Worm (Caenorhabditis elegans) whole organism, L3 larva: ENCODE data around the gene C16C8.4.
"Not testable (repeated sequence)": the region's sequence is repeated elsewhere in the genome, so short reads cannot be mapped to it uniquely, and the experiment has no call there.

ENCODE experiments used
- R02D3.7 ChIP-seq: fragments of 150-350 bp; optimal IDR thresholded peaks from 2 replicates; lab custom pipeline; 2014; ENCODE audit warnings: missing biosample characterization, missing genetic modification characterization
- aly-2 ChIP-seq: fragments of 150-350 bp; optimal IDR thresholded peaks from 2 replicates; lab custom pipeline; 2014; ENCODE audit warnings: missing biosample characterization, missing genetic modification characterization
- ceh-16 ChIP-seq: sonication (generic microtip); optimal IDR thresholded peaks from 2 replicates; lab custom pipeline; 2017; ENCODE audit warnings: missing biosample characterization, missing genetic modification characterization
- ceh-28 ChIP-seq: fragments of 150-350 bp; optimal IDR thresholded peaks from 2 replicates; lab custom pipeline; 2014; ENCODE audit warnings: missing biosample characterization, missing genetic modification reagents, missing genetic modification characterization
- ceh-82 ChIP-seq: fragments of 150-350 bp; optimal IDR thresholded peaks from 2 replicates; lab custom pipeline; 2014; ENCODE audit warnings: missing biosample characterization, missing genetic modification characterization
- ceh-9 ChIP-seq: sonication (generic microtip); optimal IDR thresholded peaks from 2 replicates; lab custom pipeline; 2018; ENCODE audit warnings: missing biosample characterization, missing genetic modification characterization
- daf-12 ChIP-seq: fragments of 150-350 bp; optimal IDR thresholded peaks from 2 replicates; lab custom pipeline; 2014; ENCODE audit warnings: missing biosample characterization, missing genetic modification reagents, missing genetic modification characterization
- egl-27 ChIP-seq: sonication (generic microtip); optimal IDR thresholded peaks from 4 replicates; lab custom pipeline; 2017; ENCODE audit warnings: missing biosample characterization, missing genetic modification reagents, missing genetic modification characterization
- egl-5 ChIP-seq: fragments of 150-350 bp; optimal IDR thresholded peaks from 2 replicates; lab custom pipeline; 2017; ENCODE audit warnings: missing biosample characterization, missing genetic modification reagents, missing genetic modification characterization, inconsistent platforms
- elt-1 ChIP-seq: fragments of 150-350 bp; optimal IDR thresholded peaks from 2 replicates; lab custom pipeline; 2014; ENCODE audit warnings: missing biosample characterization, missing genetic modification characterization
- elt-2 ChIP-seq: sonication (generic microtip); optimal IDR thresholded peaks from 2 replicates; lab custom pipeline; 2016; ENCODE audit warnings: missing genetic modification reagents, mild to moderate bottlenecking, missing genetic modification characterization, missing compliant biosample characterization
- elt-3 ChIP-seq, 3 experiments: fragments of 150-350 bp in 1 of 3; sonication (generic microtip) in 2 of 3; optimal IDR thresholded peaks; 2 replicates in 2 of 3; 4 replicates in 1 of 3; lab custom pipeline; 2014 to 2017; ENCODE audit warnings: missing biosample characterization in 3 of 3, missing genetic modification characterization in 3 of 3
- fkh-10 ChIP-seq: sonication (generic microtip); optimal IDR thresholded peaks from 2 replicates; lab custom pipeline; 2017; ENCODE audit warnings: missing biosample characterization, missing genetic modification reagents, missing genetic modification characterization
- fkh-2 ChIP-seq: fragments of 150-350 bp; optimal IDR thresholded peaks from 2 replicates; lab custom pipeline; 2014; ENCODE audit warnings: missing biosample characterization, missing genetic modification reagents, missing genetic modification characterization
- hmg-11 ChIP-seq: sonication (generic microtip); optimal IDR thresholded peaks from 2 replicates; lab custom pipeline; 2016; ENCODE audit warnings: missing genetic modification characterization, missing compliant biosample characterization
- lin-15B ChIP-seq: fragments of 150-350 bp; optimal IDR thresholded peaks from 2 replicates; lab custom pipeline; 2014; ENCODE audit warnings: missing biosample characterization, missing genetic modification characterization
- lin-39 ChIP-seq: fragments of 150-350 bp; optimal IDR thresholded peaks from 2 replicates; lab custom pipeline; 2018; ENCODE audit warnings: missing biosample characterization, missing genetic modification reagents, missing genetic modification characterization
- lsy-12 ChIP-seq: sonication (generic microtip); optimal IDR thresholded peaks from 2 replicates; lab custom pipeline; 2016; ENCODE audit warnings: mild to moderate bottlenecking, missing genetic modification characterization, missing compliant biosample characterization
- mdl-1 ChIP-seq: fragments of 150-350 bp; optimal IDR thresholded peaks from 2 replicates; lab custom pipeline; 2014; ENCODE audit warnings: missing biosample characterization, missing genetic modification characterization
- mml-1 ChIP-seq: fragments of 150-350 bp; sonication (generic microtip); optimal IDR thresholded peaks from 3 replicates; lab custom pipeline; 2014; ENCODE audit warnings: missing biosample characterization, missing genetic modification characterization
- nfya-1 ChIP-seq: sonication (generic microtip); optimal IDR thresholded peaks from 2 replicates; lab custom pipeline; 2017; ENCODE audit warnings: missing genetic modification characterization, mild to moderate bottlenecking, missing compliant biosample characterization, antibody characterized with exemption, moderate library complexity; ENCODE audit not compliant: insufficient read depth
- nhr-12 ChIP-seq: fragments of 150-350 bp; optimal IDR thresholded peaks from 2 replicates; lab custom pipeline; 2014; ENCODE audit warnings: missing biosample characterization, missing genetic modification characterization
- nhr-23 ChIP-seq: fragments of 150-350 bp; optimal IDR thresholded peaks from 2 replicates; lab custom pipeline; 2014; ENCODE audit warnings: missing biosample characterization, missing genetic modification reagents, missing genetic modification characterization
- nhr-237 ChIP-seq: fragments of 150-350 bp; optimal IDR thresholded peaks from 2 replicates; lab custom pipeline; 2014; ENCODE audit warnings: missing biosample characterization, missing genetic modification characterization
- nhr-25 ChIP-seq: sonication (generic microtip); optimal IDR thresholded peaks from 2 replicates; lab custom pipeline; 2017; ENCODE audit warnings: missing biosample characterization, missing genetic modification characterization
- nhr-28 ChIP-seq: fragments of 150-350 bp; optimal IDR thresholded peaks from 2 replicates; lab custom pipeline; 2014; ENCODE audit warnings: missing biosample characterization, missing genetic modification characterization
- nhr-43 ChIP-seq: sonication (generic microtip); optimal IDR thresholded peaks from 2 replicates; lab custom pipeline; 2016; ENCODE audit warnings: mild to moderate bottlenecking, missing genetic modification characterization, missing compliant biosample characterization; ENCODE audit not compliant: poor library complexity, severe bottlenecking
- nhr-67 ChIP-seq: fragments of 150-350 bp; optimal IDR thresholded peaks from 2 replicates; lab custom pipeline; 2014; ENCODE audit warnings: missing biosample characterization, missing genetic modification characterization
- nhr-76 ChIP-seq: fragments of 150-350 bp; sonication (generic microtip); optimal IDR thresholded peaks from 5 replicates; lab custom pipeline; 2014; ENCODE audit warnings: missing biosample characterization, missing genetic modification characterization
- nhr-77 ChIP-seq: fragments of 150-350 bp; optimal IDR thresholded peaks from 2 replicates; lab custom pipeline; 2014; ENCODE audit warnings: missing biosample characterization, missing genetic modification characterization
- pha-4 ChIP-seq: fragments of 150-350 bp; optimal IDR thresholded peaks from 2 replicates; lab custom pipeline; 2014; ENCODE audit warnings: missing biosample characterization, missing genetic modification reagents, missing genetic modification characterization
- sea-2 ChIP-seq: fragments of 150-350 bp; sonication (generic microtip); optimal IDR thresholded peaks from 4 replicates; lab custom pipeline; 2014; ENCODE audit warnings: missing biosample characterization, missing genetic modification reagents, missing genetic modification characterization
- skn-1 ChIP-seq: fragments of 150-350 bp; optimal IDR thresholded peaks from 2 replicates; lab custom pipeline; 2014; ENCODE audit warnings: missing biosample characterization, missing genetic modification characterization
- snpc-4 ChIP-seq: fragments of 150-350 bp; optimal IDR thresholded peaks from 2 replicates; lab custom pipeline; 2014; ENCODE audit warnings: missing biosample characterization, missing genetic modification characterization
- tbx-2 ChIP-seq: sonication (generic microtip); optimal IDR thresholded peaks from 2 replicates; lab custom pipeline; 2016; ENCODE audit warnings: mild to moderate bottlenecking, missing genetic modification characterization, missing compliant biosample characterization
- unc-62 ChIP-seq: fragments of 150-350 bp; sonication (generic microtip); optimal IDR thresholded peaks from 4 replicates; lab custom pipeline; 2014; ENCODE audit warnings: missing biosample characterization, missing genetic modification reagents, missing genetic modification characterization
- ztf-11 ChIP-seq: fragments of 150-350 bp; optimal IDR thresholded peaks from 2 replicates; lab custom pipeline; 2014; ENCODE audit warnings: missing biosample characterization, missing genetic modification characterization
- ztf-4 ChIP-seq: fragments of 150-350 bp; optimal IDR thresholded peaks from 2 replicates; lab custom pipeline; 2014; ENCODE audit warnings: missing biosample characterization, missing genetic modification characterization

C16C8.4 gene

ce11 chrII:3444280-3444679 lies at the start of gene C16C8.4:
Gene C16C8.4, minus strand, starts transcription at chrII:3444380.
- TF ChIP-seq hmg-11 (no peak), ztf-4 (tag; lab: Kevin White, UChicago) (no peak), R02D3.7 (no peak), nhr-43 (tag; lab: Kevin White, UChicago) (no peak), elt-2 (tag; lab: Kevin White, UChicago) (no peak), fkh-10 (GFP tag; lab: Kevin White, UChicago) (no peak), pha-4 (tag; lab: Kevin White, UChicago) (no peak), nhr-12 (tag; lab: Kevin White, UChicago) (no peak), nfya-1 (tag; lab: Kevin White, UChicago) (no peak), egl-27 (tag; lab: Kevin White, UChicago) (no peak), fkh-2 (no peak), lin-15B (tag; lab: Kevin White, UChicago) (no peak), elt-3 (tag; optimal IDR thresholded peaks at IDR 0.05; lab: Kevin White, UChicago) (no peak), aly-2 (tag; lab: Kevin White, UChicago) (no peak), ceh-28 (tag; lab: Kevin White, UChicago) (no peak), nhr-25 (tag; lab: Kevin White, UChicago) (no peak)

ce11 chrII:3490797-3491196 lies 46.6 kb upstream of the C16C8.4 start, which contains the start of gene fbxb-112:
Gene fbxb-112, plus strand, starts transcription at chrII:3491097.
- TF ChIP-seq nhr-77 (tag; lab: Kevin White, UChicago); mml-1 (tag; lab: Kevin White, UChicago); fkh-10 (GFP tag; lab: Kevin White, UChicago): not testable (repeated sequence)
- TF ChIP-seq, all 47 proteins: peak for 0; not testable (repeated sequence) for 47

DNA sequence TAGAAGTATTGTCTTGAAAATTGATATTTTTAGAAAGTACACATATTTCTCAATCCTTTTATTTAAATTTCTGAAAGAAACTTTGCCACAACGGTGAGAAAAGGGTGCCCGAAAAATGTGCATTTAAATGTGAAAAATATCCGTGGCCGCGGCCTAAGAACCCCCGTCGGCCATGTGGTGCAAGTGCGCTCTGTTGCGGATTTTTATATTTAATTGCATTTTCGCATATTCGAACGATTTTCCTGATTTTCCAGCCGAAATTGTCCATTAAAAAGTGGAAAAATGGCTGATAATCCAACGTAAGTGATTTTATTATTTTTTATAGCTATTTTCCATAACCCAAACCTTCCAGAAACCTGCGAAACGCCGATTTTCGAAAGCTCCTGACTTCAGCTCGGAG lies 38.1 kb upstream of the C16C8.4 start, which contains the start of gene smu-2:
TSS of gene smu-2 (plus strand) at position 178 of the 400 bp plus-strand sequence.
- TF ChIP-seq lin-15B (tag; lab: Kevin White, UChicago) (peak; percentile 91), ceh-82 (tag; lab: Kevin White, UChicago) (no peak), nhr-25 (tag; lab: Kevin White, UChicago) (peak; percentile 20), ceh-28 (tag; lab: Kevin White, UChicago) (no peak), R02D3.7 (peak; percentile 1), elt-2 (tag; lab: Kevin White, UChicago) (peak; percentile 11), egl-5 (peak; percentile 69), nhr-237 (tag; lab: Kevin White, UChicago) (no peak), nhr-23 (peak; percentile 17), nhr-77 (tag; lab: Kevin White, UChicago) (no peak), fkh-10 (GFP tag; lab: Kevin White, UChicago) (peak; percentile 17), mml-1 (tag; lab: Kevin White, UChicago) (no peak), nfya-1 (tag; lab: Kevin White, UChicago) (peak; percentile 55), nhr-67 (tag; lab: Kevin White, UChicago) (no peak), lin-39 (tag; lab: Kevin White, UChicago) (peak; percentile 59), sea-2 (no peak), tbx-2 (no peak), nhr-28 (tag; lab: Kevin White, UChicago) (no peak), daf-12 (tag; lab: Kevin White, UChicago) (no peak), snpc-4 (tag; lab: Kevin White, UChicago) (peak; percentile 55), ceh-16 (tag; lab: Kevin White, UChicago) (no peak), fkh-2 (no peak), ztf-11 (tag; lab: Kevin White, UChicago) (no peak)

DNA sequence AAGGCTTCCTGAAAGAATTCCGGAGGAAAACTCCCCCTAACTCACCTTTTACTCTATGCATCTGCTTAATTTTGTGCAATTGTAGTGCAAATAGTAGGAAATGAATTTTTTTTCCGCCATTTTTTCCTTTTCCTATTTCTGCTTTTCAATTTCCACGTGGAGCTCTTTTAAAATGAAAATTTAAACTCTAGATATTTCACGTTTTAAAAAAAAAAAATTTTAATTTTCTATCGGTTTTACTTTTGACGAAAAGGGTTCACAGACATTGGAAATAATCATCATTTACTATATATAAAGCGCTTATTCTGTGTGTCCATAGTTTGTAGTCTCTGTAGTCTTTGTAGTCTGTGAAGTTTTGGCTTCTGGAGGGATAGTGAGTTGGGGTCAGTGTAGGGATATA lies 37.4 kb upstream of the C16C8.4 start, which contains the start of gene Y49F6B.8:
TSS of gene Y49F6B.8 (minus strand) at position 101 of the 400 bp plus-strand sequence.
- TF ChIP-seq mdl-1 (no peak), elt-2 (tag; lab: Kevin White, UChicago) (no peak), egl-27 (tag; lab: Kevin White, UChicago) (no peak), ztf-11 (tag; lab: Kevin White, UChicago) (no peak), nhr-25 (tag; lab: Kevin White, UChicago) (no peak), egl-5 (no peak), lsy-12 (tag; lab: Kevin White, UChicago) (no peak), nhr-76 (tag; lab: Kevin White, UChicago) (no peak), skn-1 (no peak), snpc-4 (tag; lab: Kevin White, UChicago) (no peak), R02D3.7 (no peak), unc-62 (no peak), ceh-9 (tag; lab: Kevin White, UChicago) (no peak), elt-1 (tag; lab: Kevin White, UChicago) (no peak), lin-39 (tag; lab: Kevin White, UChicago) (no peak), daf-12 (tag; lab: Kevin White, UChicago) (no peak)
